Worm (Caenorhabditis elegans) whole organism, mixed stage, embryonic: Measurements from ENCODE around the gene F44F4.3.

Source experiments
- M03D4.4 ChIP-seq: sonication (generic microtip); optimal IDR thresholded peaks from 2 replicates; lab custom pipeline; 2017; ENCODE audit warnings: mild to moderate bottlenecking, missing genetic modification characterization, missing compliant biosample characterization
- bed-3 ChIP-seq: fragments of 200-800 bp; sonication (Bioruptor generic); optimal IDR thresholded peaks from 3 replicates; lab custom pipeline; 2018; ENCODE audit warnings: mild to moderate bottlenecking, missing genetic modification characterization, moderate library complexity, missing compliant biosample characterization
- blmp-1 ChIP-seq: fragments of 150-350 bp; optimal IDR thresholded peaks from 2 replicates; lab custom pipeline; 2014; ENCODE audit warnings: missing biosample characterization, missing genetic modification characterization
- ceh-43 ChIP-seq: fragments of 200-800 bp; sonication (Bioruptor generic); optimal IDR thresholded peaks from 2 replicates; lab custom pipeline; 2018; ENCODE audit warnings: mild to moderate bottlenecking, missing genetic modification characterization, moderate library complexity, missing compliant biosample characterization
- ces-1 ChIP-seq: fragments of 150-350 bp; optimal IDR thresholded peaks from 2 replicates; lab custom pipeline; 2014; ENCODE audit warnings: missing biosample characterization, missing genetic modification reagents, missing genetic modification characterization
- elt-1 ChIP-seq: sonication (generic microtip); optimal IDR thresholded peaks from 2 replicates; lab custom pipeline; 2017; ENCODE audit warnings: missing genetic modification characterization, mild to moderate bottlenecking, missing compliant biosample characterization, antibody characterized with exemption, moderate library complexity, borderline replicate concordance; ENCODE audit not compliant: insufficient read depth
- elt-3 ChIP-seq: fragments of 150-350 bp; optimal IDR thresholded peaks from 2 replicates; lab custom pipeline; 2014; ENCODE audit warnings: missing biosample characterization, missing genetic modification characterization
- flh-1 ChIP-seq: fragments of 200-800 bp; sonication (Bioruptor generic); optimal IDR thresholded peaks from 2 replicates; lab custom pipeline; 2018; ENCODE audit warnings: mild to moderate bottlenecking, missing genetic modification characterization, moderate library complexity, missing compliant biosample characterization
- ham-2 ChIP-seq: fragments of 200-800 bp; sonication (Bioruptor generic); optimal IDR thresholded peaks from 2 replicates; lab custom pipeline; 2018; ENCODE audit warnings: mild to moderate bottlenecking, missing genetic modification characterization, missing compliant biosample characterization
- hlh-1 ChIP-seq: fragments of 150-350 bp; optimal IDR thresholded peaks from 2 replicates; lab custom pipeline; 2014; ENCODE audit warnings: missing biosample characterization, missing genetic modification reagents, missing genetic modification characterization
- lin-13 ChIP-seq: fragments of 150-350 bp; optimal IDR thresholded peaks from 2 replicates; lab custom pipeline; 2014; ENCODE audit warnings: missing biosample characterization, missing genetic modification characterization
- lin-32 ChIP-seq: fragments of 200-800 bp; sonication (Bioruptor generic); optimal IDR thresholded peaks from 2 replicates; lab custom pipeline; 2018; ENCODE audit warnings: mild to moderate bottlenecking, missing genetic modification characterization, missing compliant biosample characterization
- lsy-2 ChIP-seq: fragments of 150-350 bp; optimal IDR thresholded peaks from 2 replicates; lab custom pipeline; 2014; ENCODE audit warnings: missing biosample characterization, missing genetic modification characterization
- mab-5 ChIP-seq: fragments of 150-350 bp; optimal IDR thresholded peaks from 2 replicates; lab custom pipeline; 2014; ENCODE audit warnings: missing biosample characterization, missing genetic modification characterization
- mep-1 ChIP-seq: fragments of 150-350 bp; optimal IDR thresholded peaks from 2 replicates; lab custom pipeline; 2017; ENCODE audit warnings: missing biosample characterization, missing genetic modification reagents, missing genetic modification characterization, inconsistent platforms
- mls-2 ChIP-seq: sonication (generic microtip); optimal IDR thresholded peaks from 2 replicates; lab custom pipeline; 2016; ENCODE audit warnings: mild to moderate bottlenecking, missing genetic modification characterization, moderate library complexity, missing compliant biosample characterization
- nhr-12 ChIP-seq: fragments of 150-350 bp; optimal IDR thresholded peaks from 2 replicates; lab custom pipeline; 2014; ENCODE audit warnings: missing biosample characterization, missing genetic modification characterization
- nhr-2 ChIP-seq: fragments of 150-350 bp; optimal IDR thresholded peaks from 2 replicates; lab custom pipeline; 2014; ENCODE audit warnings: missing biosample characterization, missing genetic modification characterization
- nhr-237 ChIP-seq: fragments of 150-350 bp; optimal IDR thresholded peaks from 2 replicates; lab custom pipeline; 2014; ENCODE audit warnings: missing biosample characterization, missing genetic modification characterization
- nhr-28 ChIP-seq: fragments of 150-350 bp; optimal IDR thresholded peaks from 2 replicates; lab custom pipeline; 2014; ENCODE audit warnings: missing biosample characterization, missing genetic modification characterization
- pha-4 ChIP-seq: fragments of 150-350 bp; optimal IDR thresholded peaks from 2 replicates; lab custom pipeline; 2018; ENCODE audit warnings: missing biosample characterization, missing genetic modification reagents, missing genetic modification characterization
- sem-2 ChIP-seq: fragments of 200-800 bp; sonication (Bioruptor generic); optimal IDR thresholded peaks from 2 replicates; lab custom pipeline; 2018; ENCODE audit warnings: mild to moderate bottlenecking, missing genetic modification characterization, missing compliant biosample characterization
- snpc-4 ChIP-seq: fragments of 150-350 bp; optimal IDR thresholded peaks from 2 replicates; lab custom pipeline; 2014; ENCODE audit warnings: missing biosample characterization, missing genetic modification characterization
- sptf-1 ChIP-seq: sonication (generic microtip); optimal IDR thresholded peaks from 2 replicates; lab custom pipeline; 2017; ENCODE audit warnings: mild to moderate bottlenecking, missing genetic modification characterization, moderate library complexity, missing compliant biosample characterization
- tbx-8 ChIP-seq: fragments of 200-800 bp; sonication (Bioruptor generic); optimal IDR thresholded peaks from 2 replicates; lab custom pipeline; 2018; ENCODE audit warnings: mild to moderate bottlenecking, missing genetic modification characterization, moderate library complexity, missing compliant biosample characterization
- unc-120 ChIP-seq: sonication (generic microtip); optimal IDR thresholded peaks from 2 replicates; lab custom pipeline; 2017; ENCODE audit warnings: missing genetic modification characterization, missing compliant biosample characterization; ENCODE audit not compliant: poor library complexity, severe bottlenecking
- unc-62 ChIP-seq: fragments of 150-350 bp; optimal IDR thresholded peaks from 2 replicates; lab custom pipeline; 2014; ENCODE audit warnings: missing biosample characterization, missing genetic modification reagents, missing genetic modification characterization
- zip-8 ChIP-seq: fragments of 150-350 bp; optimal IDR thresholded peaks from 2 replicates; lab custom pipeline; 2014; ENCODE audit warnings: missing biosample characterization, missing genetic modification characterization

Gene F44F4.3

ce11 chrII:10933948-10934722, 48.4 kb upstream of the F44F4.3 start:
- TF ChIP-seq lin-13 (tag; lab: Kevin White, UChicago) (no peak), ceh-43 (GFP tag; lab: Kevin White, UChicago) (no peak), zip-8 (tag; lab: Kevin White, UChicago) (no peak), mab-5 (no peak), ham-2 (GFP tag; lab: Kevin White, UChicago) (no peak), nhr-2 (no peak), unc-120 (tag; lab: Kevin White, UChicago) (no peak), elt-1 (no peak), lin-32 (GFP tag; lab: Kevin White, UChicago) (no peak), elt-3 (tag; lab: Kevin White, UChicago) (no peak), hlh-1 (tag; lab: Kevin White, UChicago) (no peak), nhr-28 (tag; lab: Kevin White, UChicago) (no peak), M03D4.4 (tag; lab: Kevin White, UChicago) (no peak), mep-1 (tag; lab: Kevin White, UChicago) (no peak)

- no peak for TF ChIP-seq zip-8 (tag; lab: Kevin White, UChicago)
- no peak for TF ChIP-seq bed-3 (GFP tag; lab: Kevin White, UChicago)
- TF ChIP-seq nhr-12 = no peak
- TF ChIP-seq nhr-2 = no peak
- TF ChIP-seq flh-1 (GFP tag; lab: Kevin White, UChicago) = no peak
- no peak for TF ChIP-seq elt-3 (tag; lab: Kevin White, UChicago)
- no peak for TF ChIP-seq nhr-28 (tag; lab: Kevin White, UChicago)
- no peak for TF ChIP-seq sem-2 (GFP tag; lab: Kevin White, UChicago)
- TF ChIP-seq unc-62 (GFP tag; lab: Kevin White, UChicago) = no peak
- TF ChIP-seq mep-1 (tag; lab: Kevin White, UChicago) = no peak
Measured at ce11 chrII:10932305-10932704, 46.6 kb upstream of the F44F4.3 start.

- TF ChIP-seq elt-1 = no peak
- TF ChIP-seq blmp-1 = no peak
- TF ChIP-seq snpc-4 (tag; lab: Kevin White, UChicago) = no peak
- no peak for TF ChIP-seq unc-62 (GFP tag; lab: Kevin White, UChicago)
- no peak for TF ChIP-seq M03D4.4 (tag; lab: Kevin White, UChicago)
- no peak for TF ChIP-seq ces-1 (GFP tag; lab: Kevin White, UChicago)
- no peak for TF ChIP-seq sptf-1 (tag; lab: Kevin White, UChicago)
- no peak for TF ChIP-seq lsy-2 (tag; lab: Kevin White, UChicago)
- TF ChIP-seq mls-2 = no peak
- TF ChIP-seq flh-1 (GFP tag; lab: Kevin White, UChicago) = no peak
- no peak for TF ChIP-seq mep-1 (tag; lab: Kevin White, UChicago)
- no peak for TF ChIP-seq tbx-8 (GFP tag; lab: Kevin White, UChicago)
- no peak for TF ChIP-seq elt-3 (tag; lab: Kevin White, UChicago)
- TF ChIP-seq unc-120 (tag; lab: Kevin White, UChicago) = no peak
- TF ChIP-seq bed-3 (GFP tag; lab: Kevin White, UChicago) = no peak
- TF ChIP-seq lin-13 (tag; lab: Kevin White, UChicago) = no peak
- TF ChIP-seq pha-4 = no peak
- TF ChIP-seq hlh-1 (tag; lab: Kevin White, UChicago) = no peak
Measured at ce11 chrII:10930678-10931650, 45.2 kb upstream of the F44F4.3 start.

- peak; percentile 88 for TF ChIP-seq elt-1
- no peak for TF ChIP-seq nhr-237 (tag; lab: Kevin White, UChicago)
- peak; percentile 16 for TF ChIP-seq ham-2 (GFP tag; lab: Kevin White, UChicago)
- TF ChIP-seq, all 35 proteins: peak for 2
Measured at ce11 chrII:10925804-10926570, 40.3 kb upstream of the F44F4.3 start, which contains the start of gene metr-1. TSS of gene metr-1 (plus strand) at chrII:10926561.
